Worm (Caenorhabditis elegans): ENCODE data around the gene C18D4.4.

- TF ChIP-seq ref-1 (GFP tag; conservative IDR thresholded peaks at IDR 0.05) = no peak
- TF ChIP-seq klf-2 (GFP tag; conservative IDR thresholded peaks at IDR 0.05) = no peak
Measured at ce11 chrV:17558946-17559345, 27.6 kb upstream of the C18D4.4 start, which contains the start of gene fbxa-172.

Measured in whole organism, midembryonic.